Worm (Caenorhabditis elegans) whole organism, L1 larva: ENCODE measurements around the gene W02B3.4.

Experiments
- C16A3.4 ChIP-seq: fragments of 150-350 bp; optimal IDR thresholded peaks from 2 replicates; lab custom pipeline; 2014; ENCODE audit warnings: missing biosample characterization, missing genetic modification characterization
- C34B4.2 ChIP-seq: sonication (generic microtip); optimal IDR thresholded peaks from 2 replicates; lab custom pipeline; 2017; ENCODE audit warnings: mild to moderate bottlenecking, missing genetic modification characterization, missing compliant biosample characterization
- Y116A8C.19 ChIP-seq: sonication (generic microtip); optimal IDR thresholded peaks from 2 replicates; lab custom pipeline; 2016; ENCODE audit warnings: missing compliant biosample characterization, missing genetic modification characterization, borderline replicate concordance
- aly-2 ChIP-seq: fragments of 150-350 bp; optimal IDR thresholded peaks from 2 replicates; lab custom pipeline; 2014; ENCODE audit warnings: missing biosample characterization, missing genetic modification characterization
- ama-1 ChIP-seq: fragments of 150-350 bp; optimal IDR thresholded peaks from 2 replicates; lab custom pipeline; 2014
- blmp-1 ChIP-seq: fragments of 150-350 bp; optimal IDR thresholded peaks from 2 replicates; lab custom pipeline; 2014; ENCODE audit warnings: missing biosample characterization, missing genetic modification characterization
- ceh-63 ChIP-seq: fragments of 200-800 bp; sonication (Bioruptor generic); optimal IDR thresholded peaks from 2 replicates; lab custom pipeline; 2018; ENCODE audit warnings: mild to moderate bottlenecking, missing genetic modification characterization, missing compliant biosample characterization
- ceh-82 ChIP-seq, 3 experiments: fragments of 150-350 bp in 1 of 3; sonication (generic microtip) in 2 of 3; optimal IDR thresholded peaks; 2 replicates each; lab custom pipeline; 2014 to 2017; ENCODE audit warnings: missing biosample characterization in 3 of 3, missing genetic modification characterization in 3 of 3
- ceh-90 ChIP-seq: sonication (generic microtip); optimal IDR thresholded peaks from 2 replicates; lab custom pipeline; 2016; ENCODE audit warnings: missing genetic modification characterization, missing compliant biosample characterization
- dpl-1 ChIP-seq, 3 experiments: fragments of 150-350 bp in 2 of 3; sonication (generic microtip) in 1 of 3; optimal IDR thresholded peaks; 2 replicates each; lab custom pipeline; 2014 to 2017; ENCODE audit warnings: missing biosample characterization in 3 of 3, missing genetic modification characterization in 3 of 3, missing genetic modification reagents in 3 of 3
- dsc-1 ChIP-seq: sonication (generic microtip); optimal IDR thresholded peaks from 2 replicates; lab custom pipeline; 2016; ENCODE audit warnings: mild to moderate bottlenecking, missing genetic modification characterization, missing compliant biosample characterization
- efl-1 ChIP-seq, 4 experiments: fragments of 150-350 bp; optimal IDR thresholded peaks in 3 of 4; peaks in 1 of 4; 1 replicate in 1 of 4; 2 replicates in 3 of 4; lab custom pipeline; 2014; ENCODE audit warnings: missing biosample characterization in 2 of 4, missing genetic modification characterization in 2 of 4, missing genetic modification reagents in 2 of 4
- elt-2 ChIP-seq: sonication (generic microtip); optimal IDR thresholded peaks from 2 replicates; lab custom pipeline; 2016; ENCODE audit warnings: missing genetic modification characterization, mild to moderate bottlenecking, inconsistent platforms, missing compliant biosample characterization, missing genetic modification reagents
- fkh-8 ChIP-seq: sonication (generic microtip); optimal IDR thresholded peaks from 2 replicates; lab custom pipeline; 2016; ENCODE audit warnings: mild to moderate bottlenecking, missing genetic modification characterization, missing compliant biosample characterization
- hlh-17 ChIP-seq: fragments of 200-800 bp; sonication (Bioruptor generic); optimal IDR thresholded peaks from 2 replicates; lab custom pipeline; 2018; ENCODE audit warnings: missing genetic modification characterization, mild to moderate bottlenecking, missing compliant biosample characterization, moderate library complexity, borderline replicate concordance
- isw-1 ChIP-seq: fragments of 200-800 bp; sonication (Bioruptor generic); IDR thresholded peaks from 2 replicates; pipeline ENCODE4 v1.3.6; 2022; ENCODE audit warnings: missing genetic modification characterization, missing compliant biosample characterization
- jun-1 ChIP-seq: fragments of 150-350 bp; optimal IDR thresholded peaks from 2 replicates; lab custom pipeline; 2014; ENCODE audit warnings: missing biosample characterization, missing genetic modification reagents, missing genetic modification characterization
- lin-13 ChIP-seq: fragments of 150-350 bp; optimal IDR thresholded peaks from 2 replicates; lab custom pipeline; 2014; ENCODE audit warnings: missing biosample characterization, missing genetic modification reagents, missing genetic modification characterization
- lin-14 ChIP-seq: fragments of 200-800 bp; sonication (Bioruptor generic); optimal IDR thresholded peaks from 2 replicates; lab custom pipeline; 2018; ENCODE audit warnings: mild to moderate bottlenecking, missing genetic modification characterization, moderate library complexity, missing compliant biosample characterization
- lin-15B ChIP-seq: fragments of 150-350 bp; sonication (generic microtip); optimal IDR thresholded peaks from 3 replicates; lab custom pipeline; 2014; ENCODE audit warnings: missing biosample characterization, missing genetic modification characterization
- lin-35 ChIP-seq, 2 experiments: fragments of 150-350 bp; optimal IDR thresholded peaks; 2 replicates each; lab custom pipeline; 2014; ENCODE audit warnings: missing biosample characterization in 2 of 2, missing genetic modification characterization in 2 of 2, missing genetic modification reagents in 2 of 2
- lsy-2 ChIP-seq, 2 experiments: fragments of 150-350 bp; optimal IDR thresholded peaks; 2 replicates each; lab custom pipeline; 2014; ENCODE audit warnings: missing biosample characterization in 2 of 2, missing genetic modification characterization in 2 of 2
- mab-9 ChIP-seq: fragments of 200-800 bp; sonication (Bioruptor generic); IDR thresholded peaks from 2 replicates; pipeline ENCODE4 v1.3.6; 2022; ENCODE audit warnings: missing genetic modification reagents, missing genetic modification characterization, missing compliant biosample characterization
- mdl-1 ChIP-seq, 2 experiments: fragments of 150-350 bp; optimal IDR thresholded peaks; 2 replicates each; lab custom pipeline; 2014 to 2017; ENCODE audit warnings: missing biosample characterization in 2 of 2, missing genetic modification characterization in 2 of 2, inconsistent platforms in 1 of 2
- mep-1 ChIP-seq: fragments of 150-350 bp; optimal IDR thresholded peaks from 2 replicates; lab custom pipeline; 2014; ENCODE audit warnings: missing biosample characterization, missing genetic modification characterization
- nhr-19 ChIP-seq: fragments of 200-800 bp; sonication (Bioruptor generic); conservative IDR thresholded peaks from 2 replicates; pipeline ENCODE4 v1.3.6; 2022; ENCODE audit warnings: missing genetic modification characterization, missing compliant biosample characterization
- nhr-20 ChIP-seq: sonication (generic microtip); optimal IDR thresholded peaks from 2 replicates; lab custom pipeline; 2016; ENCODE audit warnings: mild to moderate bottlenecking, missing genetic modification characterization, missing compliant biosample characterization
- nhr-47 ChIP-seq: sonication (generic microtip); optimal IDR thresholded peaks from 2 replicates; lab custom pipeline; 2016; ENCODE audit warnings: mild to moderate bottlenecking, missing genetic modification characterization, moderate library complexity, missing compliant biosample characterization
- nhr-71 ChIP-seq: sonication (generic microtip); optimal IDR thresholded peaks from 2 replicates; lab custom pipeline; 2016; ENCODE audit warnings: mild to moderate bottlenecking, missing genetic modification characterization, moderate library complexity, missing compliant biosample characterization
- nhr-77 ChIP-seq: fragments of 150-350 bp; optimal IDR thresholded peaks from 2 replicates; lab custom pipeline; 2014; ENCODE audit warnings: missing biosample characterization, missing genetic modification characterization
- nhr-84 ChIP-seq: sonication (generic microtip); optimal IDR thresholded peaks from 2 replicates; lab custom pipeline; 2017; ENCODE audit warnings: missing biosample characterization, missing genetic modification characterization
- nhr-85 ChIP-seq: sonication (generic microtip); peaks from one replicate; lab custom pipeline; 2016; ENCODE audit warnings: missing genetic modification characterization, inconsistent platforms, missing compliant biosample characterization
- nhr-90 ChIP-seq: sonication (generic microtip); optimal IDR thresholded peaks from 2 replicates; lab custom pipeline; 2016; ENCODE audit warnings: mild to moderate bottlenecking, missing genetic modification characterization, missing compliant biosample characterization; ENCODE audit not compliant: poor library complexity
- rnt-1 ChIP-seq: sonication (generic microtip); optimal IDR thresholded peaks from 2 replicates; lab custom pipeline; 2016; ENCODE audit warnings: mild to moderate bottlenecking, missing genetic modification characterization, moderate library complexity, missing compliant biosample characterization
- snu-23 ChIP-seq: sonication (generic microtip); optimal IDR thresholded peaks from 2 replicates; lab custom pipeline; 2016; ENCODE audit warnings: missing genetic modification characterization, missing compliant biosample characterization
- sox-4 ChIP-seq: sonication (generic microtip); optimal IDR thresholded peaks from 2 replicates; lab custom pipeline; 2016; ENCODE audit warnings: missing genetic modification characterization, missing compliant biosample characterization
- sptf-1 ChIP-seq: fragments of 150-350 bp; optimal IDR thresholded peaks from 2 replicates; lab custom pipeline; 2014; ENCODE audit warnings: missing biosample characterization, missing genetic modification characterization
- swsn-7 ChIP-seq: sonication (generic microtip); optimal IDR thresholded peaks from 2 replicates; lab custom pipeline; 2016; ENCODE audit warnings: missing genetic modification characterization, missing compliant biosample characterization
- tbx-2 ChIP-seq: sonication (generic microtip); optimal IDR thresholded peaks from 2 replicates; lab custom pipeline; 2016; ENCODE audit warnings: missing genetic modification characterization, missing compliant biosample characterization
- unc-130 ChIP-seq: fragments of 150-350 bp; optimal IDR thresholded peaks from 2 replicates; lab custom pipeline; 2017; ENCODE audit warnings: missing biosample characterization, missing genetic modification characterization, inconsistent platforms
- unc-86 ChIP-seq: sonication (generic microtip); optimal IDR thresholded peaks from 2 replicates; lab custom pipeline; 2016; ENCODE audit warnings: missing genetic modification characterization, missing compliant biosample characterization
- xbp-1 ChIP-seq: sonication (generic microtip); optimal IDR thresholded peaks from 2 replicates; lab custom pipeline; 2016; ENCODE audit warnings: missing genetic modification characterization, missing compliant biosample characterization
- zip-4 ChIP-seq: fragments of 200-800 bp; sonication (Bioruptor generic); optimal IDR thresholded peaks from 2 replicates; lab custom pipeline; 2018; ENCODE audit warnings: mild to moderate bottlenecking, missing genetic modification characterization, moderate library complexity, missing compliant biosample characterization
- ztf-11 ChIP-seq, 2 experiments: sonication (generic microtip); optimal IDR thresholded peaks; 2 replicates each; lab custom pipeline; 2016 to 2017; ENCODE audit warnings: missing genetic modification characterization in 2 of 2, missing biosample characterization in 1 of 2, missing compliant biosample characterization in 1 of 2

W02B3.4 gene

DNA sequence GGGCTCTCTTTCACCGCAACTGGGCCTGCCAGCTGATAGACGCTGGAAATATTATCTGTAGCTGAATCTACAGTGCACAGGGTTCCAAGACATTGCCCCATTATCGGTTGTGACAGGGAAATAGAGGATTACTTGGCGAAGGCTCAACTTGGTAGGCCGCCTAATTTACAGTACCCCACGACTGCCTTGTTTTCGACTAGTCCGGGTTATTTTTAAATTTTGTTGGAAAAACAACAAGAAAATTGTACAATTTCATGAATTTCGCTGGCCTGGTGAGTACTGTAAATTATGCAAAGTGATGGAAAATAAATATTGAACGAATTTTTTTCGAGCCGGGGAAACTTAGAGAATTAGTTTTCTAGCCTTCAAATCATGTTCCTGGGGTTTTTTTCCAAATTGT is 47.2 kb downstream of the W02B3.4 start, which contains the start of gene T19C3.7:
TSS of gene T19C3.7 (minus strand) at position 101 of the 400 bp plus-strand sequence.
- no peak for TF ChIP-seq Y116A8C.19 (tag; lab: Kevin White, UChicago)
- no peak for TF ChIP-seq rnt-1 (tag; lab: Kevin White, UChicago)
- no peak for TF ChIP-seq hlh-17 (GFP tag; lab: Kevin White, UChicago)
- TF ChIP-seq sptf-1, result no peak
- TF ChIP-seq aly-2 (tag; lab: Kevin White, UChicago), result no peak
- no peak for TF ChIP-seq unc-86 (tag; lab: Kevin White, UChicago)
- no peak for TF ChIP-seq lsy-2 (tag; optimal IDR thresholded peaks at IDR 0.05; lab: Kevin White, UChicago)
- TF ChIP-seq ztf-11 (tag; optimal IDR thresholded peaks at IDR 0.05; lab: Kevin White, UChicago), result no peak
- no peak for TF ChIP-seq nhr-84 (tag; lab: Kevin White, UChicago)
- no peak for TF ChIP-seq mab-9 (GFP tag; lab: Robert Waterston, UW)
- TF ChIP-seq elt-2 (tag; lab: Kevin White, UChicago), result no peak

DNA sequence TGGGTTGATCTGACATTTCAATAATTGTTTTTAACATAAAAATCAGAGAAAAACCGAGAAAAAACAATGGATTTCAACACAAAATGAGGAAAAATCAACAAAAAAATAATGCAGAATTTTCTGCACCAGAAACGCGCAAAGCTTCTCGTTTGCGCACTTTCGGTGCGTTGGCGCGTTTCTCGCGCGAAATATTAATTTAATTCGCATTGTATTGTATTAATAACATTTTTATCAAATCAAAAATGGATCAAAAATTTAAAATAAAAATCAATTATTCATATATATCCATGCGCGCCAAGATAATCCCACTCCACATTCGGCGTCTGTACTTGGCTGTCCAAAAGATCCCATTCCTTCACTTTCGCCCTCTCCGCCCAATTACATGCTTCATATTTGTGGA is 48.6 kb downstream of the W02B3.4 start, which contains the start of gene fem-2:
TSS of gene fem-2 (minus strand) at position 9 of the 400 bp plus-strand sequence.
- TF ChIP-seq C16A3.4 (tag; lab: Kevin White, UChicago) (peak; percentile 46), dpl-1 (GFP tag; optimal IDR thresholded peaks at IDR 0.05; lab: Kevin White, UChicago) (peak; percentile 38 to 53 (median 44)), ceh-63 (GFP tag; lab: Kevin White, UChicago) (no peak), ceh-90 (tag; lab: Kevin White, UChicago) (no peak), nhr-47 (tag; lab: Kevin White, UChicago) (peak; percentile 66), mdl-1 (tag; optimal IDR thresholded peaks at IDR 0.05; lab: Kevin White, UChicago) (peak in 1 of 2 experiments; percentile 15), nhr-71 (tag; lab: Kevin White, UChicago) (peak; percentile 64), ama-1 (lab: Kevin White, UChicago) (no peak), lin-35 (GFP tag; optimal IDR thresholded peaks at IDR 0.05; lab: Kevin White, UChicago) (peak; percentile 58 to 67), zip-4 (GFP tag; lab: Kevin White, UChicago) (peak; percentile 9), xbp-1 (tag; lab: Kevin White, UChicago) (peak; percentile 50), unc-86 (tag; lab: Kevin White, UChicago) (peak; percentile 5), ztf-11 (tag; optimal IDR thresholded peaks at IDR 0.05; lab: Kevin White, UChicago) (no peak), mep-1 (tag; lab: Kevin White, UChicago) (peak; percentile 79), isw-1 (peak; percentile 16; the same call in 1 of the 2 replicates), swsn-7 (peak; percentile 52), lin-13 (peak; percentile 26), nhr-77 (no peak), blmp-1 (tag; lab: Kevin White, UChicago) (peak; percentile 42), nhr-90 (tag; lab: Kevin White, UChicago) (peak; percentile 57), ceh-82 (tag; optimal IDR thresholded peaks at IDR 0.05; lab: Kevin White, UChicago) (peak; percentile 30 to 63 (median 38)), dsc-1 (tag; lab: Kevin White, UChicago) (peak; percentile 16), nhr-19 (peak; percentile 36), nhr-85 (tag; lab: Kevin White, UChicago) (peak; percentile 76), snu-23 (GFP tag; lab: Kevin White, UChicago) (peak; percentile 62), rnt-1 (tag; lab: Kevin White, UChicago) (peak; percentile 24), lin-15B (no peak), nhr-20 (peak; percentile 37), efl-1 (optimal IDR thresholded peaks at IDR 0.05; lab: Kevin White, UChicago) (peak; percentile 32 to 47), efl-1 (GFP tag; optimal IDR thresholded peaks at IDR 0.05 in 1 of 2; lab: Kevin White, UChicago) (peak; percentile 52 to 90), tbx-2 (tag; lab: Kevin White, UChicago) (peak; percentile 43), sox-4 (tag; lab: Kevin White, UChicago) (peak; percentile 6), fkh-8 (tag; lab: Kevin White, UChicago) (peak; percentile 1), jun-1 (tag; lab: Kevin White, UChicago) (no peak), unc-130 (tag; lab: Kevin White, UChicago) (peak; percentile 22), lin-14 (GFP tag; lab: Kevin White, UChicago) (no peak), lsy-2 (tag; optimal IDR thresholded peaks at IDR 0.05; lab: Kevin White, UChicago) (peak; percentile 57 to 67), C34B4.2 (no peak)
